Worm (Caenorhabditis elegans) whole organism, young adult: ENCODE data around the gene dph-1.
A peak's percentile ranks its signal among the peaks of the same experiment; 100 is the strongest.
"Not testable (repeated sequence)": the region's sequence is repeated elsewhere in the genome, so short reads cannot be mapped to it uniquely, and the experiment has no call there.

ENCODE experiments used
- D2030.7 ChIP-seq: fragments of 200-800 bp; sonication (Bioruptor generic); IDR thresholded peaks from 2 replicates; pipeline ENCODE4 v1.3.6; 2022; ENCODE audit warnings: missing genetic modification reagents, missing genetic modification characterization, missing compliant biosample characterization
- F49E8.2 ChIP-seq: sonication (generic microtip); optimal IDR thresholded peaks from 3 replicates; lab custom pipeline; 2017; ENCODE audit warnings: missing genetic modification characterization, mild to moderate bottlenecking, missing compliant biosample characterization, antibody characterized with exemption, moderate library complexity; ENCODE audit not compliant: insufficient read depth
- T26A5.8 ChIP-seq: sonication (generic microtip); optimal IDR thresholded peaks from 2 replicates; lab custom pipeline; 2016; ENCODE audit warnings: missing genetic modification characterization, missing compliant biosample characterization
- attf-6 ChIP-seq: fragments of 200-800 bp; sonication (Bioruptor generic); IDR thresholded peaks from 2 replicates; pipeline ENCODE4 v1.3.6; 2022; ENCODE audit warnings: missing genetic modification reagents, missing genetic modification characterization, missing compliant biosample characterization
- ccch-3 ChIP-seq: fragments of 200-800 bp; sonication (Bioruptor generic); optimal IDR thresholded peaks from 2 replicates; lab custom pipeline; 2018; ENCODE audit warnings: mild to moderate bottlenecking, missing genetic modification characterization, missing compliant biosample characterization
- ceh-100 ChIP-seq: fragments of 200-800 bp; sonication (Bioruptor generic); IDR thresholded peaks from 2 replicates; pipeline ENCODE4 v1.3.6; 2022; ENCODE audit warnings: missing genetic modification reagents, missing genetic modification characterization, missing compliant biosample characterization
- hlh-12 ChIP-seq: sonication (generic microtip); optimal IDR thresholded peaks from 2 replicates; lab custom pipeline; 2016; ENCODE audit warnings: missing genetic modification characterization, missing compliant biosample characterization
- hmg-20 ChIP-seq: fragments of 200-800 bp; sonication (Bioruptor generic); IDR thresholded peaks from 2 replicates; pipeline ENCODE4 v1.3.6; 2022; ENCODE audit warnings: missing genetic modification reagents, missing genetic modification characterization, missing compliant biosample characterization
- sptf-2 ChIP-seq: fragments of 200-800 bp; sonication (Bioruptor generic); optimal IDR thresholded peaks from 2 replicates; lab custom pipeline; 2018; ENCODE audit warnings: mild to moderate bottlenecking, missing genetic modification characterization, missing compliant biosample characterization
- tlf-1 ChIP-seq: fragments of 200-800 bp; sonication (Bioruptor generic); optimal IDR thresholded peaks from 2 replicates; lab custom pipeline; 2018; ENCODE audit warnings: mild to moderate bottlenecking, missing genetic modification characterization, missing compliant biosample characterization

DNA sequence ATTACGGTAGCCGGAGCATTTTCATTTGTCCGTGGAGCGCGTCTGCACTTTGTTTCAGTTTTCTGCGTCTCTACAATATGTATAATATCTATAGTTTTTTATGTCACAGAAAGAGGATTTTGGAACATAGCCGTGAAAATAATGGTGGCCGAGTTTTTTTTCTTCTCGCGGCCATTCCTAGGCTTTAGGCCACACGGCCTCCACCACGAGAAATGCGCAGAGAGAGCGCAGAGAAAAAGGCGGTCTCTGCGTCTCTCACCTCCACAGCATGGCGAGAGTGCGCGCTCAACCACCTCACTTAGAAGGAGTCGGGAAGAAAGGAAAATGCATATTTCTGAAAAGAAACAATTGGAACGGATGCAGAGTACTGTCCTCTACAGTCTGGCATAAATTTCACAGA, 11.3 kb upstream of the dph-1 start:
- not testable (repeated sequence) for TF ChIP-seq F49E8.2 (tag; lab: Kevin White, UChicago); tlf-1 (GFP tag; lab: Kevin White, UChicago); D2030.7 (GFP tag; lab: Robert Waterston, UW); T26A5.8; hmg-20 (GFP tag; lab: Robert Waterston, UW); sptf-2; ccch-3 (GFP tag; lab: Kevin White, UChicago); attf-6 (GFP tag; lab: Robert Waterston, UW); hlh-12 (tag; lab: Kevin White, UChicago)
- peak; percentile 62 for TF ChIP-seq ceh-100 (GFP tag; lab: Robert Waterston, UW)
